Fruit fly (Drosophila melanogaster): ENCODE results near the gene CG3473.

CG3473 gene

dm6 chr2L:14515222-14516044 lies 48.1 kb downstream of the CG3473 start (continued):
- TF ChIP-seq CG17912 (GFP tag; optimal IDR thresholded peaks at IDR 0.05) (no peak), Mad (GFP tag; optimal IDR thresholded peaks at IDR 0.05) (no peak), CG43689 (GFP tag; IDR thresholded peaks at IDR 0.05) (no peak), CG17359 (tag; optimal IDR thresholded peaks at IDR 0.05) (peak; percentile 60), YL-1 (GFP tag; optimal IDR thresholded peaks at IDR 0.05) (no peak), CG3726 (GFP tag; IDR thresholded peaks at IDR 0.05) (peak; percentile 40; the same call in 1 of the 3 replicates), ato (GFP tag; IDR thresholded peaks at IDR 0.05; ENCODE audit: partially characterized antibody) (no peak), trh (GFP tag; optimal IDR thresholded peaks at IDR 0.05) (no peak), amos (GFP tag; IDR thresholded peaks at IDR 0.05; ENCODE audit: partially characterized antibody) (no peak), sqz (GFP tag; optimal IDR thresholded peaks at IDR 0.05) (peak; percentile 25), CG10565 (GFP tag; optimal IDR thresholded peaks at IDR 0.05) (no peak), CTCF (GFP tag; optimal IDR thresholded peaks at IDR 0.05) (peak; percentile 21), chm (GFP tag; IDR thresholded peaks at IDR 0.05) (no peak), ssp (GFP tag; IDR thresholded peaks at IDR 0.05) (peak; percentile 37; the same call in 1 of the 2 replicates), HLHmδ (GFP tag; optimal IDR thresholded peaks at IDR 0.05) (peak; percentile 62), CG9215 (GFP tag; IDR thresholded peaks at IDR 0.05) (no peak), Asciz (GFP tag; optimal IDR thresholded peaks at IDR 0.05) (peak; percentile 80), bowl (GFP tag; IDR thresholded peaks at IDR 0.05) (no peak), Aef1 (GFP tag; IDR thresholded peaks at IDR 0.05) (peak; percentile 58; the same call in 2 of the 3 replicates), Spps (tag; optimal IDR thresholded peaks at IDR 0.05) (peak; percentile 62), gcm (GFP tag; optimal IDR thresholded peaks at IDR 0.05) (peak; percentile 60), Ets65A (GFP tag) (peak; percentile 91), nerfin-1 (tag; optimal IDR thresholded peaks at IDR 0.05) (peak; percentile 52), bsh (GFP tag; optimal IDR thresholded peaks at IDR 0.05) (peak; percentile 14 to 66), CG14965 (GFP tag; optimal IDR thresholded peaks at IDR 0.05; ENCODE audit: borderline replicate concordance) (no peak), dmrt11E (tag; optimal IDR thresholded peaks at IDR 0.05) (peak; percentile 75), CG18764 (GFP tag; optimal IDR thresholded peaks at IDR 0.05) (peak; percentile 11), MESR4 (GFP tag; optimal IDR thresholded peaks at IDR 0.05) (no peak), Oli (tag; optimal IDR thresholded peaks at IDR 0.05) (peak; percentile 84), ems (GFP tag; optimal IDR thresholded peaks at IDR 0.05) (peak; percentile 27), danr (GFP tag; IDR thresholded peaks at IDR 0.05) (peak; percentile 63), hkb (optimal IDR thresholded peaks at IDR 0.05) (no peak), hkb (GFP tag; IDR thresholded peaks at IDR 0.05) (peak; percentile 68), cad (GFP tag; optimal IDR thresholded peaks at IDR 0.05) (no peak), Kr (GFP tag; optimal IDR thresholded peaks at IDR 0.05) (no peak), CkIIα-i1 (GFP tag; IDR thresholded peaks at IDR 0.05) (no peak), ap (GFP tag; IDR thresholded peaks at IDR 0.05) (0 out of 2 replicates have a peak, but pooled peaks have one; percentile 5), Scr (GFP tag; IDR thresholded peaks at IDR 0.05; ENCODE audit: partially characterized antibody) (no peak), Ets97D (GFP tag; optimal IDR thresholded peaks at IDR 0.05) (no peak), CG8359 (GFP tag; optimal IDR thresholded peaks at IDR 0.05; ENCODE audit: borderline replicate concordance) (peak; percentile 54), mam (GFP tag; optimal IDR thresholded peaks at IDR 0.05) (no peak), HmgZ (tag; optimal IDR thresholded peaks at IDR 0.05) (no peak), Elba2 (GFP tag; optimal IDR thresholded peaks at IDR 0.05) (no peak), pros (GFP tag; optimal IDR thresholded peaks at IDR 0.05) (peak; percentile 13), peb (GFP tag; IDR thresholded peaks at IDR 0.05) (no peak), hth (optimal IDR thresholded peaks at IDR 0.05) (peak; percentile 98), Drgx (GFP tag; IDR thresholded peaks at IDR 0.05) (peak; percentile 86), pan (optimal IDR thresholded peaks at IDR 0.05) (no peak), pan (GFP tag; optimal IDR thresholded peaks at IDR 0.05 in 1 of 2, IDR thresholded peaks at IDR 0.05 in 1 of 2) (peak in 1 of 2 experiments; percentile 53), seq (GFP tag; IDR thresholded peaks at IDR 0.05) (peak; percentile 55; the same call in 1 of the 2 replicates), bab2 (GFP tag; optimal IDR thresholded peaks at IDR 0.05) (no peak)

All from whole organism, embryonic.